Worm (Caenorhabditis elegans): ENCODE data around the gene rabr-2.

- TF ChIP-seq him-1 (tag; optimal IDR thresholded peaks at IDR 0.05) (no peak), W03F9.2 (tag; optimal IDR thresholded peaks at IDR 0.05) (no peak), dao-5 (tag; optimal IDR thresholded peaks at IDR 0.05) (no peak)
These were observed 41.9 kb downstream of the rabr-2 start for ce11 chrIV:17441260-17441659.

Measured in whole organism, L4/young adult.